Fruit fly (Drosophila melanogaster): ENCODE results near the gene ssx.

Gene ssx

DNA sequence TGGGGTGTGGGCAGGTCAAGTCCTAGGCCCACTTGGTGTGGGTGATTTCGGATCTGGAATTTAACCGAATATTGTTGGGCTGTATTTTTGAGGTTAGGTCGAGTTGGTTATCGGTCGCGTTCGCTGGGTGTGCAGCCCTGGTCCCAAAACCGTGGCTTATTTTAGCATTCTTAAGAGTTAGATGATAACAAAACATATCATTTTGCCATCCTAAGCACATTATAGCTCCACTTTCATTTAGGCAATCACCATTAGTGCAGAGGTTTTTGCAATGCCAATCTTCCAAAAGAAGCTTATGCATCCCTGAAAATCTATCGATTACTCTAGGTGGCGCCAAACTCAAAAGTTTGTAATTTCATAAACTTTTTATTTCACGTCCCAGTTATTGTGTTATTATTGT is 21.1 kb upstream of the ssx start, which contains the start of gene MTPAP (continued):
- no peak for TF ChIP-seq CG3726 (GFP tag; IDR thresholded peaks at IDR 0.05)
- TF ChIP-seq CG15696 (tag; optimal IDR thresholded peaks at IDR 0.05), result no peak
- TF ChIP-seq Dfd (GFP tag; optimal IDR thresholded peaks at IDR 0.05), result no peak
- no peak for TF ChIP-seq CG17328 (GFP tag; IDR thresholded peaks at IDR 0.05)
- TF ChIP-seq ttk (GFP tag; IDR thresholded peaks at IDR 0.05), result no peak
- TF ChIP-seq emc (GFP tag; optimal IDR thresholded peaks at IDR 0.05), result no peak
- peak; percentile 55 for TF ChIP-seq YL-1 (GFP tag; optimal IDR thresholded peaks at IDR 0.05)
- TF ChIP-seq klu (GFP tag; IDR thresholded peaks at IDR 0.05), result no peak
- TF ChIP-seq CG4820 (GFP tag; optimal IDR thresholded peaks at IDR 0.05), result no peak
- no peak for TF ChIP-seq H15 (GFP tag; IDR thresholded peaks at IDR 0.05)
- TF ChIP-seq Fer2 (tag; optimal IDR thresholded peaks at IDR 0.05), result no peak
- no peak for TF ChIP-seq Rx (GFP tag; IDR thresholded peaks at IDR 0.05)
- TF ChIP-seq otp (GFP tag; IDR thresholded peaks at IDR 0.05), result no peak
- TF ChIP-seq sqz (GFP tag; optimal IDR thresholded peaks at IDR 0.05), result no peak
- TF ChIP-seq CHES-1-like (GFP tag; optimal IDR thresholded peaks at IDR 0.05), result peak; percentile 35
- no peak for TF ChIP-seq sob (GFP tag; IDR thresholded peaks at IDR 0.05)
- TF ChIP-seq tna (GFP tag; IDR thresholded peaks at IDR 0.05; ENCODE audit: partially characterized antibody), result peak; percentile 54; the same call in 1 of the 2 replicates
- TF ChIP-seq dmrt11E (tag; optimal IDR thresholded peaks at IDR 0.05), result peak; percentile 10
- no peak for TF ChIP-seq cad (GFP tag; optimal IDR thresholded peaks at IDR 0.05)
- TF ChIP-seq lola (GFP tag; optimal IDR thresholded peaks at IDR 0.05), result peak in 1 of 3 experiments; percentile 4
- TF ChIP-seq CG6683 (GFP tag; optimal IDR thresholded peaks at IDR 0.05), result no peak
- TF ChIP-seq zfh1 (GFP tag; IDR thresholded peaks at IDR 0.05), result no peak
- TF ChIP-seq inv (GFP tag; IDR thresholded peaks at IDR 0.05; ENCODE audit: partially characterized antibody), result peak; percentile 53
- TF ChIP-seq Camta (GFP tag; optimal IDR thresholded peaks at IDR 0.05), result no peak
- no peak for TF ChIP-seq CG31365 (tag; optimal IDR thresholded peaks at IDR 0.05)
- no peak for TF ChIP-seq psq (GFP tag; optimal IDR thresholded peaks at IDR 0.05)
- peak; percentile 74 for TF ChIP-seq CG13287 (GFP tag; IDR thresholded peaks at IDR 0.05; ENCODE audit: partially characterized antibody)
- peak; percentile 72 for TF ChIP-seq hb (GFP tag; IDR thresholded peaks at IDR 0.05; ENCODE audit: partially characterized antibody)
- TF ChIP-seq Bteb2 (GFP tag; optimal IDR thresholded peaks at IDR 0.05), result no peak
- no peak for TF ChIP-seq CG14014 (GFP tag; IDR thresholded peaks at IDR 0.05)
- TF ChIP-seq danr (GFP tag; IDR thresholded peaks at IDR 0.05), result no peak
- TF ChIP-seq amos (GFP tag; IDR thresholded peaks at IDR 0.05; ENCODE audit: partially characterized antibody), result peak; percentile 49; the same call in 1 of the 2 replicates
- TF ChIP-seq Dek (tag; optimal IDR thresholded peaks at IDR 0.05), result no peak
- no peak for TF ChIP-seq CG9727 (GFP tag; optimal IDR thresholded peaks at IDR 0.05)
- TF ChIP-seq br (optimal IDR thresholded peaks at IDR 0.05), result no peak
- no peak for TF ChIP-seq pnt (GFP tag; optimal IDR thresholded peaks at IDR 0.05)
- no peak for TF ChIP-seq tap (tag; optimal IDR thresholded peaks at IDR 0.05)
- no peak for TF ChIP-seq CG12299 (tag; optimal IDR thresholded peaks at IDR 0.05)
- TF ChIP-seq NFAT (GFP tag; IDR thresholded peaks at IDR 0.05), result no peak
- no peak for TF ChIP-seq Elba2 (GFP tag; optimal IDR thresholded peaks at IDR 0.05)
- TF ChIP-seq Fer1 (GFP tag; optimal IDR thresholded peaks at IDR 0.05), result peak; percentile 12
- no peak for TF ChIP-seq CG9215 (GFP tag; IDR thresholded peaks at IDR 0.05)
- peak; percentile 14 for TF ChIP-seq pho (GFP tag; optimal IDR thresholded peaks at IDR 0.05)
- no peak for TF ChIP-seq Sox102F (GFP tag; optimal IDR thresholded peaks at IDR 0.05)
- TF ChIP-seq Dll (GFP tag; IDR thresholded peaks at IDR 0.05; ENCODE audit: partially characterized antibody), result peak; percentile 66
- peak; percentile 69 for TF ChIP-seq Myb (GFP tag; optimal IDR thresholded peaks at IDR 0.05)
- no peak for TF ChIP-seq H2.0 (GFP tag; IDR thresholded peaks at IDR 0.05)
- no peak for TF ChIP-seq CG33213 (GFP tag; optimal IDR thresholded peaks at IDR 0.05)
- TF ChIP-seq hkb (optimal IDR thresholded peaks at IDR 0.05), result no peak
- TF ChIP-seq hkb (GFP tag; IDR thresholded peaks at IDR 0.05), result no peak
- TF ChIP-seq pzg (GFP tag; optimal IDR thresholded peaks at IDR 0.05), result peak; percentile 49
- peak; percentile 67 for TF ChIP-seq CG16813 (GFP tag; IDR thresholded peaks at IDR 0.05; ENCODE audit: partially characterized antibody)

All from whole organism, embryonic.